Worm (Caenorhabditis elegans) whole organism, late embryonic: ENCODE results near the gene H43E16.1.

Source experiments
- K09A11.1 ChIP-seq: sonication (generic microtip); optimal IDR thresholded peaks from 2 replicates; lab custom pipeline; 2017; ENCODE audit warnings: antibody characterized with exemption, mild to moderate bottlenecking, missing genetic modification characterization, missing compliant biosample characterization; ENCODE audit not compliant: insufficient read depth
- T23F11.4 ChIP-seq: fragments of 200-800 bp; sonication (Bioruptor generic); optimal IDR thresholded peaks from 2 replicates; lab custom pipeline; 2018; ENCODE audit warnings: mild to moderate bottlenecking, missing genetic modification characterization, missing compliant biosample characterization
- ama-1 ChIP-seq: fragments of 150-350 bp; optimal IDR thresholded peaks from 2 replicates; lab custom pipeline; 2014
- che-1 ChIP-seq: sonication (generic microtip); optimal IDR thresholded peaks from 2 replicates; lab custom pipeline; 2016; ENCODE audit warnings: mild to moderate bottlenecking, missing genetic modification characterization, missing compliant biosample characterization
- hlh-15 ChIP-seq: sonication (generic microtip); optimal IDR thresholded peaks from 2 replicates; lab custom pipeline; 2016; ENCODE audit warnings: missing genetic modification characterization, missing compliant biosample characterization
- hlh-30 ChIP-seq: sonication (generic microtip); optimal IDR thresholded peaks from 2 replicates; lab custom pipeline; 2017; ENCODE audit warnings: antibody characterized with exemption, missing genetic modification characterization, missing compliant biosample characterization; ENCODE audit not compliant: insufficient read depth
- nfya-1 ChIP-seq: sonication (generic microtip); optimal IDR thresholded peaks from 2 replicates; lab custom pipeline; 2017; ENCODE audit warnings: missing genetic modification characterization, mild to moderate bottlenecking, missing compliant biosample characterization, antibody characterized with exemption, moderate library complexity
- pag-3 ChIP-seq: sonication (generic microtip); optimal IDR thresholded peaks from 2 replicates; lab custom pipeline; 2016; ENCODE audit warnings: missing compliant biosample characterization, missing genetic modification characterization, borderline replicate concordance
- pha-4 ChIP-seq: fragments of 150-350 bp; optimal IDR thresholded peaks from 2 replicates; lab custom pipeline; 2018; ENCODE audit warnings: missing biosample characterization, missing genetic modification reagents, missing genetic modification characterization
- pqm-1 ChIP-seq: sonication (generic microtip); optimal IDR thresholded peaks from 2 replicates; lab custom pipeline; 2016; ENCODE audit warnings: missing genetic modification characterization, missing compliant biosample characterization

ce11 chrII:6713832-6714342, 39.8 kb downstream of the H43E16.1 start, which contains the start of gene dpy-2:
- TF ChIP-seq pha-4 (tag; lab: Kevin White, UChicago): no peak
- no peak for TF ChIP-seq ama-1
- no peak for TF ChIP-seq hlh-15 (tag; lab: Kevin White, UChicago)
- no peak for TF ChIP-seq nfya-1 (tag; lab: Kevin White, UChicago)
- no peak for TF ChIP-seq hlh-30 (tag; lab: Kevin White, UChicago)
- TF ChIP-seq K09A11.1 (tag; lab: Kevin White, UChicago): no peak
- TF ChIP-seq T23F11.4 (GFP tag; lab: Kevin White, UChicago): no peak
- no peak for TF ChIP-seq pqm-1 (tag; lab: Kevin White, UChicago)
- no peak for TF ChIP-seq pag-3 (tag; lab: Kevin White, UChicago)
- no peak for TF ChIP-seq che-1 (tag; lab: Kevin White, UChicago)
